Fruit fly (Drosophila melanogaster): ENCODE results near the gene CG14626.

Gene CG14626

DNA sequence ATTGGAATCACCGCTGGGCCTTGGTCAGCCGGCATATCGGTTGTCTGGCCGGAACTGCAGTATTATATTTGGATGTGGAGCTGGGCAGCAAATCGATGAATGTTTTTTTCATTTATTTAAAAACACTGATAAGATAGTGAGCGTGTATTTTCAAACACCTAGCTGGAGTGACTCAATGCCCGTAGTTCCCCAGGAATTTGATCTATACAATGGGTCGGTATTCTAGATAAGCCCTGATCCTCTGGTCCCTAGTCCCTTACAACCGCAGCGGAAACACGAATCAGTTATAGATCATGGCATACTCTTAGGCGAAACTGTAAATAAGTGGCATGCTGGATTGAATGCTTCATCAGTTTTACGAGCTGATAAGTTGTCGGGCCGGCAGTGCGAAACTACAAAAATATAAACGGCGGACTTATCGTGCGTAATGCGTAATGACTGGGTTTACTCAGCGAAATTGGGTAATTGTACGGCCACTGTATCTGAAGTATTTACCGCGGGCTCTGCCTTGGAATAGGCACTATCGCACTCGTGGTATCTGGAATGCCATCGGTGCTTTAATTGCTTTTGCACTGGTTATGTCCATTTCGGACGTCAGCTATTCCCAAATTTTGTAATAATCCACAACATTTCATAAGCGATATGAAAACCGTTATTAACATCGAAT is 11.7 kb upstream of the CG14626 start (continued):
- TF ChIP-seq grn (GFP tag; optimal IDR thresholded peaks at IDR 0.05) = peak; percentile 75
- no peak for TF ChIP-seq Sox102F (GFP tag; optimal IDR thresholded peaks at IDR 0.05)
- TF ChIP-seq HmgZ (tag; optimal IDR thresholded peaks at IDR 0.05) = peak; percentile 13
- no peak for TF ChIP-seq ind (GFP tag; optimal IDR thresholded peaks at IDR 0.05)
- no peak for TF ChIP-seq Bteb2 (GFP tag; optimal IDR thresholded peaks at IDR 0.05)
- TF ChIP-seq CG10209 (GFP tag; optimal IDR thresholded peaks at IDR 0.05) = no peak
- no peak for TF ChIP-seq BEAF-32 (GFP tag; optimal IDR thresholded peaks at IDR 0.05)
- TF ChIP-seq vfl (GFP tag; optimal IDR thresholded peaks at IDR 0.05) = no peak
- no peak for TF ChIP-seq vvl (GFP tag; IDR thresholded peaks at IDR 0.05)
- no peak for TF ChIP-seq Scr (GFP tag; IDR thresholded peaks at IDR 0.05; ENCODE audit: partially characterized antibody)
- TF ChIP-seq zf30C (GFP tag; optimal IDR thresholded peaks at IDR 0.05) = no peak
- TF ChIP-seq lab (GFP tag; optimal IDR thresholded peaks at IDR 0.05) = no peak
- no peak for TF ChIP-seq tap (tag; optimal IDR thresholded peaks at IDR 0.05)
- TF ChIP-seq Lhr (GFP tag; optimal IDR thresholded peaks at IDR 0.05) = no peak
- no peak for TF ChIP-seq bab2 (GFP tag; optimal IDR thresholded peaks at IDR 0.05)
- TF ChIP-seq Myb (GFP tag; optimal IDR thresholded peaks at IDR 0.05) = no peak
- TF ChIP-seq abd-A (tag; optimal IDR thresholded peaks at IDR 0.05) = no peak
- TF ChIP-seq caup (GFP tag; optimal IDR thresholded peaks at IDR 0.05; ENCODE audit: severe bottlenecking) = no peak
- no peak for TF ChIP-seq nerfin-2 (GFP tag; IDR thresholded peaks at IDR 0.05; ENCODE audit: partially characterized antibody)
- no peak for TF ChIP-seq CG14710 (tag; optimal IDR thresholded peaks at IDR 0.05)
- no peak for TF ChIP-seq Atf-2 (GFP tag; optimal IDR thresholded peaks at IDR 0.05)
- TF ChIP-seq CG31224 (GFP tag; IDR thresholded peaks at IDR 0.05) = no peak
- TF ChIP-seq Dp (GFP tag; optimal IDR thresholded peaks at IDR 0.05) = no peak
- no peak for TF ChIP-seq CG10267 (tag; optimal IDR thresholded peaks at IDR 0.05)
- TF ChIP-seq amos (GFP tag; IDR thresholded peaks at IDR 0.05; ENCODE audit: partially characterized antibody) = no peak
- TF ChIP-seq tll (GFP tag; optimal IDR thresholded peaks at IDR 0.05) = no peak
- TF ChIP-seq ATbp (GFP tag; optimal IDR thresholded peaks at IDR 0.05) = no peak
- TF ChIP-seq kay (GFP tag; optimal IDR thresholded peaks at IDR 0.05) = no peak
- TF ChIP-seq CG7556 (GFP tag; optimal IDR thresholded peaks at IDR 0.05) = no peak
- TF ChIP-seq YL-1 (GFP tag; optimal IDR thresholded peaks at IDR 0.05) = no peak
- TF ChIP-seq Pdp1 (GFP tag; optimal IDR thresholded peaks at IDR 0.05) = peak in 1 of 2 experiments; percentile 78
- TF ChIP-seq Rx (GFP tag; IDR thresholded peaks at IDR 0.05) = no peak
- no peak for TF ChIP-seq Mes4 (GFP tag; optimal IDR thresholded peaks at IDR 0.05)
- no peak for TF ChIP-seq CG31365 (tag; optimal IDR thresholded peaks at IDR 0.05)
- no peak for TF ChIP-seq peb (GFP tag; IDR thresholded peaks at IDR 0.05)
- no peak for TF ChIP-seq CG14965 (GFP tag; optimal IDR thresholded peaks at IDR 0.05; ENCODE audit: borderline replicate concordance)
- TF ChIP-seq Chrac-16 (GFP tag; optimal IDR thresholded peaks at IDR 0.05) = no peak
- no peak for TF ChIP-seq bowl (GFP tag; IDR thresholded peaks at IDR 0.05)
- peak; percentile 20 for TF ChIP-seq Med (GFP tag)
- no peak for TF ChIP-seq CG6813 (GFP tag; optimal IDR thresholded peaks at IDR 0.05)
- no peak for TF ChIP-seq CG12219 (GFP tag; optimal IDR thresholded peaks at IDR 0.05)
- no peak for TF ChIP-seq wek (GFP tag; optimal IDR thresholded peaks at IDR 0.05)
- TF ChIP-seq Antp (GFP tag; optimal IDR thresholded peaks at IDR 0.05) = no peak
- TF ChIP-seq sens (GFP tag) = peak; percentile 1
- TF ChIP-seq CG14441 (GFP tag; IDR thresholded peaks at IDR 0.05) = no peak
- no peak for TF ChIP-seq gce (GFP tag; IDR thresholded peaks at IDR 0.05)
- TF ChIP-seq onecut (GFP tag; IDR thresholded peaks at IDR 0.05) = no peak
- no peak for TF ChIP-seq nmo (GFP tag; optimal IDR thresholded peaks at IDR 0.05)
- no peak for TF ChIP-seq B-H1 (GFP tag; IDR thresholded peaks at IDR 0.05)
- no peak for TF ChIP-seq CG15073 (GFP tag; optimal IDR thresholded peaks at IDR 0.05)

All from whole organism, embryonic.